Fruit fly (Drosophila melanogaster): ENCODE results near the gene TotC.

- TF ChIP-seq CG9948 (tag; optimal IDR thresholded peaks at IDR 0.05) (no peak), CG8301 (tag; optimal IDR thresholded peaks at IDR 0.05) (no peak)
Observed at dm6 chr3R:20873638-20874037, 850 bp downstream of the TotC start, which contains the start of gene TotB.
